Fruit fly (Drosophila melanogaster): ENCODE measurements around the gene Nepl11.

- TF ChIP-seq CTCF (optimal IDR thresholded peaks at IDR 0.05) (no peak), CG8478 (optimal IDR thresholded peaks at IDR 0.05) (no peak)
Measured at dm6 chr3R:4311067-4311723, 16.6 kb upstream of the Nepl11 start, which contains the start of gene Suv3.
